Worm (Caenorhabditis elegans): Measurements from ENCODE around the gene dnj-26.

The dnj-26 gene

DNA sequence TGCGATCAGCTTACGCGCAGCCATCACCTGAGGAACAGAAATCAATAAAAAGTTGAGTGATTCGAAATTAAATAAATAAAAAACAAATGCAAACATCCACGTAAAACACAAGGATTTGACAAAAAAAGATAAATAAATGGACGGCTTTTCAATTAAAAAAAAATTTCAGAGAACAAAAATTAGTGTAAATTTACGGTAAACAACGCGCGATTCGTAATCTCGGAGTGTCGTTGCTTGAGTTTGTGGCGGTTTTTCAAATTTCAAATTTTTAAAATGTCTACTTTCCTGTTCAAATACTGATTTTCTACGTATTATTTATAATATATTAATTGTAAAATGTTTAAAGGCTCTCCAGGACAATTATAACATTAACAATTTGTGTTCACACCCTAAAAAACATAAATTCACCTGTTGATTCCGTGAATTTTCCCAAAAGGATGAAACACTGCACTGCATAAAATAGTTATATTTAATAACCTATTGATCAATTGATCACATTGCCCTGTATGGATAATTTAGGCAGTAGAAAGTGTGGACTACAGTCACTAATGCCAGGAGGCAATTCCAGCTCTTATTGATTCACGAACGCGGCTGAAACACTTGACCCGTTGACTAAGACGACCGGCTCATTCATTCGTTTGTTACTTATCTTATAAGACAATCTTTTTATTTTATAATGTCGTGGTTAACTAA is 43.3 kb downstream of the dnj-26 start, which contains the start of the genes marb-1 and F35G2.3 (continued):
- TF ChIP-seq grh-1 (GFP tag; IDR thresholded peaks at IDR 0.05) (no peak), nhr-11 (tag; optimal IDR thresholded peaks at IDR 0.05) (peak; percentile 3), blmp-1 (tag; optimal IDR thresholded peaks at IDR 0.05) (no peak), ceh-8 (GFP tag; optimal IDR thresholded peaks at IDR 0.05) (no peak), lin-14 (GFP tag; optimal IDR thresholded peaks at IDR 0.05) (peak; percentile 64), nhr-84 (tag; optimal IDR thresholded peaks at IDR 0.05) (no peak), mdl-1 (tag; optimal IDR thresholded peaks at IDR 0.05) (no peak), unc-98 (GFP tag; IDR thresholded peaks at IDR 0.05) (no peak), ceh-63 (GFP tag; optimal IDR thresholded peaks at IDR 0.05) (no peak), pag-3 (tag; optimal IDR thresholded peaks at IDR 0.05; ENCODE audit: borderline replicate concordance, insufficient read depth) (no peak), lir-3 (tag; optimal IDR thresholded peaks at IDR 0.05; ENCODE audit: poor library complexity) (no peak), ceh-88 (GFP tag; IDR thresholded peaks at IDR 0.05) (no peak), lsy-2 (tag; optimal IDR thresholded peaks at IDR 0.05) (peak; percentile 83 to 84), ceh-82 (tag; optimal IDR thresholded peaks at IDR 0.05) (peak; percentile 18 to 43 (median 21)), aly-2 (tag; optimal IDR thresholded peaks at IDR 0.05) (peak; percentile 61), xbp-1 (tag; optimal IDR thresholded peaks at IDR 0.05) (peak; percentile 68), hlh-17 (GFP tag; optimal IDR thresholded peaks at IDR 0.05; ENCODE audit: borderline replicate concordance) (no peak), lin-15B (tag; optimal IDR thresholded peaks at IDR 0.05) (peak; percentile 69), jun-1 (tag; optimal IDR thresholded peaks at IDR 0.05) (peak; percentile 16), F16B12.6 (tag; optimal IDR thresholded peaks at IDR 0.05) (peak; percentile 14), lin-13 (GFP tag; optimal IDR thresholded peaks at IDR 0.05) (peak; percentile 24), mab-9 (GFP tag; IDR thresholded peaks at IDR 0.05) (no peak), unc-30 (tag; optimal IDR thresholded peaks at IDR 0.05) (no peak), pax-3 (tag; optimal IDR thresholded peaks at IDR 0.05) (no peak), C34B4.2 (tag; optimal IDR thresholded peaks at IDR 0.05) (no peak), nhr-237 (tag; optimal IDR thresholded peaks at IDR 0.05) (no peak), ces-1 (GFP tag; optimal IDR thresholded peaks at IDR 0.05) (no peak), Y116A8C.19 (tag; optimal IDR thresholded peaks at IDR 0.05; ENCODE audit: borderline replicate concordance) (no peak), ztf-11 (tag; optimal IDR thresholded peaks at IDR 0.05) (no peak), fkh-4 (tag; optimal IDR thresholded peaks at IDR 0.05; ENCODE audit: borderline replicate concordance) (no peak), efl-3 (GFP tag; optimal IDR thresholded peaks at IDR 0.05) (no peak), hpl-2 (GFP tag; optimal IDR thresholded peaks at IDR 0.05) (no peak), fkh-10 (GFP tag; optimal IDR thresholded peaks at IDR 0.05) (no peak), dpl-1 (GFP tag; optimal IDR thresholded peaks at IDR 0.05) (peak; percentile 89 to 93 (median 92)), nhr-20 (tag; optimal IDR thresholded peaks at IDR 0.05) (peak; percentile 69), sptf-1 (tag; optimal IDR thresholded peaks at IDR 0.05) (no peak), egl-27 (tag; optimal IDR thresholded peaks at IDR 0.05) (no peak), C16A3.4 (tag; optimal IDR thresholded peaks at IDR 0.05) (peak; percentile 53), zag-1 (tag; optimal IDR thresholded peaks at IDR 0.05) (no peak), unc-130 (tag; optimal IDR thresholded peaks at IDR 0.05) (no peak), nhr-76 (tag; optimal IDR thresholded peaks at IDR 0.05) (no peak), skn-1 (tag; optimal IDR thresholded peaks at IDR 0.05) (peak; percentile 62), hlh-4 (tag; optimal IDR thresholded peaks at IDR 0.05) (no peak), nhr-77 (tag; optimal IDR thresholded peaks at IDR 0.05) (no peak), nhr-71 (tag; optimal IDR thresholded peaks at IDR 0.05) (peak; percentile 76)
